Worm (Caenorhabditis elegans) whole organism, early embryonic: Measurements from ENCODE around the gene tag-124.

Source experiments
- F13C5.2 ChIP-seq: sonication (generic microtip); optimal IDR thresholded peaks from 2 replicates; lab custom pipeline; 2017; ENCODE audit warnings: mild to moderate bottlenecking, missing genetic modification characterization, inconsistent platforms, missing compliant biosample characterization
- hmg-4 ChIP-seq: fragments of 200-800 bp; sonication (Bioruptor generic); optimal IDR thresholded peaks from 2 replicates; lab custom pipeline; 2018; ENCODE audit warnings: mild to moderate bottlenecking, missing genetic modification characterization, missing compliant biosample characterization

- TF ChIP-seq F13C5.2 (tag; lab: Kevin White, UChicago) (no peak), hmg-4 (GFP tag; lab: Kevin White, UChicago) (no peak)
Measured at ce11 chrII:9617039-9617901, 26.2 kb downstream of the tag-124 start, which contains the start of gene hal-3.
